Fruit fly (Drosophila melanogaster) S2 (cell line): ENCODE measurements around the gene CG33493.

ENCODE experiments used
- CG8478 ChIP-seq: fragments of >200 bp; optimal IDR thresholded peaks from 2 replicates; lab custom pipeline; 2018
- CTCF ChIP-seq, 2 experiments: fragments of >200 bp; optimal IDR thresholded peaks; 2 replicates each; lab custom pipeline; 2018

CG33493 gene

dm6 chr3L:10724810-10725444, 32.0 kb upstream of the CG33493 start:
- TF ChIP-seq CTCF (optimal IDR thresholded peaks at IDR 0.05; lab: Kevin White, UChicago) = no peak
- TF ChIP-seq CG8478 = no peak

DNA sequence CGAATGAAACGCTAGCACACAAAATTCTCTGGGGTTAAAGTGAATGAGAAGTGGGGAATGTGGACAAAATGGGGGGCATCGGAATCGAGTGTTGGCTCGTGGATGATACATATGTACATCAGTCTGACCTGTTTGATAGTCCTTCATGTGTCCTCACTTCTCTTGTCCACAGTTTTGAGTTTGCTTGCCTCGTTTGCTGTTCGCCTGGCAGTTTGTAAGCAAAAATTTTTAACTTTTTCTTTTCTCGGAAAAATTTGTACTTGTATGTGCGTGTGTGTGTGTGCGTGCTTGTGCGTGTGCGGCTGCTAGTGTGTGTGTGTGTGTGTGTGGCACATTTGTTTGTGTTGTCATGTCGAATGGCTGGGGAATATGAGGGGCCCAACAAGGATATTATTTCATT, 30.6 kb upstream of the CG33493 start:
- TF ChIP-seq CTCF (optimal IDR thresholded peaks at IDR 0.05; lab: Kevin White, UChicago) = no peak
- no peak for TF ChIP-seq CG8478

DNA sequence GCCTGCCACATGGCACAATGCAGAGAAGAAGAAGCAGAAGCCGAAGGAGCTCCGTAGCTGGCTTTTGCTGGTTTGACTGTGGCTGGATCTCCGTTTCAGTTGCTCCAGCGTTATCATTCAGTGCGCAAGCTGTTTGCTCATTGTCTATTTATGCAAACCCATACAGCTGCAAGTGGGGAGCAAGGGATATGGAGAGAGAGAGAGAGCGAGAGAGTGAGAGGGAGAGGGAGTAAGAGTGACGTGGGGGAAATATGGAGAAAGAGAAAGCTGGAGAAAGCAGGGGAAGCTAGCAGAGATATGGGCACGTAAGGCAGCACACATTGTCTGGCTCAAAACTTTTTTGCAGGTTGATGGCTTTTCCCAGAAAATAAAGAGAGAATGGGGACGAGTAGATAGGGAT, 29.6 kb upstream of the CG33493 start:
- TF ChIP-seq CG8478 (no peak), CTCF (optimal IDR thresholded peaks at IDR 0.05; lab: Kevin White, UChicago) (no peak)

dm6 chr3L:10719771-10720170, 26.8 kb upstream of the CG33493 start:
- TF ChIP-seq CG8478 (no peak), CTCF (optimal IDR thresholded peaks at IDR 0.05; lab: Kevin White, UChicago) (no peak)

dm6 chr3L:10716342-10716896, 23.5 kb upstream of the CG33493 start:
- no peak for TF ChIP-seq CG8478
- no peak for TF ChIP-seq CTCF (optimal IDR thresholded peaks at IDR 0.05; lab: Kevin White, UChicago)

DNA sequence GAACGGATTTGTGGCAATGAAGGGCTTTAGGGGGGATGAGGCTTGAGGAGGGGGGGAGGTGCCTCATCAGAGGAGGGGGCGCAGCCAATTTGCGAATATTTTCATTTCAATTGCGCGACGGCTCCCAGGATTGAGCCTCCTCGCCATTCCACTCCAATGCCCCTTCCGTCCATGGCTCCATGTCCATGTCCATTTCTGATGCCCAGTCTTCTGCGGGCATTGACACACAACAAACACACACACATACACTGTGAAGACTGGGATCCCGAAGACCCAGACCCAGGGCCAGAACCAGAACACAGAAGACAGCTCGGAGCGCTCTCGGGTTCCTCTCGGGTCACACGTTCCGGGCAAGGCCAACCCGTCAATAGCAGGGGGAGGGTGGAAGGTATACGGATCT, 22.8 kb upstream of the CG33493 start:
- no peak for TF ChIP-seq CTCF (optimal IDR thresholded peaks at IDR 0.05; lab: Kevin White, UChicago)
- TF ChIP-seq CG8478 = no peak

DNA sequence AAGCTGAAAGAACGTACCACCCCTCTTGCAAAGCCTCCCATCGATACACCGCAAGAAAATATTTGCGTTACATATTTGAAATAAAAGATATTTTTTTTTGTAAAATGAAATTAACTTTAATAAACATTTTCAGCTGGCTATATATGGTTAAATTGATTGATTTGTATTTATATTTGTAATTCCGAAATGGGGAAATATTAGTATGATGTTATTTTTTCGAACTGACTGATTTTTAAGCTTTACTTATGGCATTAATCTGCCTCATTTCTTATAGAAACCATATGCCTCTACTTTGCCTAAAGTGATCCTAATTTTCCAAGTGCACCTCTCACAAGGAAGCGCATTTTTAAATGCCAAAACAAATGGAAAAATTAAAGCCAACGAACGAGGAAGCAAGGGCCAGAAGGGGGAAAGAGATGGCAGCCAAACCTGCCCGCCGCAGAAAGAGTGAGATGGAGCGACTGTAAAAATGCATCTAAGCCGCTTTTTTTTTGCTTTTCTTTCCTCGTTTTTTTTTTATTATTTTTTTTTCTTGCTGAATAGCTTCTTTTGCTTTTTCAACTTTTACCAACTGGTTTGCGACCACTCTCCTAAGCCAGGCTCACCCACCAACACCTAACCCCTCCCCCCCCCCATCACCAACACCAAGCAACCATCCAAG, 20.6 kb upstream of the CG33493 start:
- TF ChIP-seq CTCF (optimal IDR thresholded peaks at IDR 0.05; lab: Kevin White, UChicago) = no peak
- no peak for TF ChIP-seq CG8478

DNA sequence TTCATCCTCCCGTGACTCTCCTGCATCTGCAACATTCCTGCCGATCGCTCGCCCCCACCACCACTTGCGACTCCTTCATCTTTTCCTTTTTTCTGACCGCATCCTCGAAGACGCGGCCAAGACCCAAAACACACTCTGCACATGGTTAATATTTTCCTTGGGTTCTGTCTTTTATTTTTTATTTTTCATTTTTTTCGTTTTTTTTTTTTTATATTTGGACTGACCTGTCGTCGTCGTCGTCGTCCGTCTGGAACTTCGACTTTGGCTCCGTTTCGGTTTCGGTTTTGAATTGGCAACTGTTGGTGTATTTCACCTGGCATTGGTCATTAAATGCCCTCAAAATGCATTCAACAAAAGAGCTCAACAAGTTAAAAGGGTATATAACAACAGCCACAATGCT, 19.0 kb upstream of the CG33493 start:
- TF ChIP-seq CG8478 (no peak), CTCF (optimal IDR thresholded peaks at IDR 0.05; lab: Kevin White, UChicago) (no peak)

- no peak for TF ChIP-seq CG8478
- no peak for TF ChIP-seq CTCF (optimal IDR thresholded peaks at IDR 0.05; lab: Kevin White, UChicago)
Observed at dm6 chr3L:10711352-10711751, 18.4 kb upstream of the CG33493 start.

DNA sequence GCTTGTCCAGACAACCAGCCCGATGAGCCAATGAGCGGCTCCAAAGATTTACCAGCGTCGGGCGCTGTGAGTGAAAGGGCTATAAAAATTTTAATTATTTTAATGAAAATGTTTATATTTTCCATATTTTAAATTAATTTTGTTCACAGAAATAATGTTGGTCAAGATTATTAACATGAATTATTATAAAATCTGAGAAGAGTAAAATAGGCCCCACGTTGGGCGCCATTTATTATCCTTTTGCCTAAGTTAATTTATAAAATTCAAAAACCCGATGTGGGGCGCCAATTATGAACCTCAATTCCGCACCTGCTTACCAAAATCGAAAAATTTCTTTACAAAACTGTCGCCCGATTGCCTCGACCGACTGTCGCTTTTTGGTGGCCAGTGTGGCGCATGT, 16.2 kb upstream of the CG33493 start:
- TF ChIP-seq CTCF (optimal IDR thresholded peaks at IDR 0.05; lab: Kevin White, UChicago) (no peak), CG8478 (no peak)

dm6 chr3L:10704482-10704993, 11.6 kb upstream of the CG33493 start:
- TF ChIP-seq CTCF (optimal IDR thresholded peaks at IDR 0.05; lab: Kevin White, UChicago) (no peak), CG8478 (no peak)

DNA sequence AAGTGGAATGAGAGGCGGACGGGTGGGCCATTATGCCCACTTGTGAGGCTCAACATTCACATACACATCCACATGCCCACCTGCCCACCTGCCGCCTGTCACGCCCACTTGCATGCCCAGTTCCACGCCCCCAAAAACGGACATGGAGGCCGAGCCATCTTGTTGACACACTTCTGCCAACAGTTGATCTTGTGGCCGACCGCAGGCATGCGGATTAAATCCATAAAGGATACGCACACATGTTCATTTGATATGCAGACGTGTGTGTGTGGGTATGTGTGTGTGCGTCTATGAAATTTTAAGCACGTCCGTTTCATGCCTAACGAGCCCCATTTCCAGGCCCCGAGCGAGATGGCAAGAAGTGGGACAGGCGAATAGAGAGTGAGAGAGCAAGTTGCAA, 9.2 kb upstream of the CG33493 start:
- TF ChIP-seq CTCF (optimal IDR thresholded peaks at IDR 0.05; lab: Kevin White, UChicago) (no peak), CG8478 (no peak)

DNA sequence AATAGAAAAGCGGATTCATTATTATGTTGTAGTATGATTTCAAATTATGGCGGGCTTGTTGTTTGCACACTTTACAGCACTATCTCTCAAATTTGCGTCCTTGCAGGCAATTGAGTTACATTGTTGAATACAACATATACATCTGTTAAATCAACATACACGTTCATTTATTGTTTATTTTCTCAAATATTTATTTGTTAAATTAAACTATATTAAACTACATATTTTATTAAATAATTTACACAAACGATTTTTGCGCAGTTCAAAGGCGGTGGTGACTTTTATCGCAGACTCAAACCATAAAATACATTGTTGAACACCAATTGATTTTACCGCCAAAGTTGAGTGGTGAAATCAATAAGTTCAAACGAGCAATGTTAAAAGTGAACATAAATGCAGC, 5.2 kb upstream of the CG33493 start:
- TF ChIP-seq CG8478 (no peak), CTCF (optimal IDR thresholded peaks at IDR 0.05; lab: Kevin White, UChicago) (no peak)

DNA sequence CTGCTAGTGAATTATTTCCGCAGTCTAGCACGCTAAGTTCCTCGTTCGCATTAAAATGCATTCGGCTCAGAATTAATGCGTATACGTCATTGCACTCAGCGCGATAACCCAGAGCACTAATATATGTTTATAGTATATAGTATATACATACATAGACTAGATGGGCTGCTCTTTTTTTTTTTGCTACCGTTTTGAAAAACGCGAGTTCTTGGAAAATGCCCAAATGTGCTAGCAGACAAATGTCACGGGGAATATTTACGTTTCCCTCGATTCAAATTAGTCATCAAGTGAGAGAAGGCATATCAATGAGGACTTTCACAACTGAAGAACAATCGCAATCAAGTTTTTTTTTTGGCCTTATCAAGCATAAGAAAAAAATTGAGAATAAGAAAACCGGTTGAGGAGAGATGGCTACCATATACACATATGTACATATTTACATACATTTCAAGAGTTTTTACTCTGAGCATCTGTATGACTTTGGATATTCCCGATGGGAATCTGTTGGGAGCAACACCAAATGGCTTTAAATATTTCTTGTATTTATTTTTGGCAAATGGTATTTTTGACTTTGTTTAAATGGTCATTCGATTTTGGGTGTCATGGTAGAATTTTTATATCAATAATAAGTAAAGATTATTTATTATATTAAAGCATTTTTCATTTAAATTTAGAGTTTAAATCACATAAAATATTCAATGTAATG, 4.6 kb upstream of the CG33493 start:
- TF ChIP-seq CG8478 = no peak
- TF ChIP-seq CTCF (optimal IDR thresholded peaks at IDR 0.05; lab: Kevin White, UChicago) = no peak

DNA sequence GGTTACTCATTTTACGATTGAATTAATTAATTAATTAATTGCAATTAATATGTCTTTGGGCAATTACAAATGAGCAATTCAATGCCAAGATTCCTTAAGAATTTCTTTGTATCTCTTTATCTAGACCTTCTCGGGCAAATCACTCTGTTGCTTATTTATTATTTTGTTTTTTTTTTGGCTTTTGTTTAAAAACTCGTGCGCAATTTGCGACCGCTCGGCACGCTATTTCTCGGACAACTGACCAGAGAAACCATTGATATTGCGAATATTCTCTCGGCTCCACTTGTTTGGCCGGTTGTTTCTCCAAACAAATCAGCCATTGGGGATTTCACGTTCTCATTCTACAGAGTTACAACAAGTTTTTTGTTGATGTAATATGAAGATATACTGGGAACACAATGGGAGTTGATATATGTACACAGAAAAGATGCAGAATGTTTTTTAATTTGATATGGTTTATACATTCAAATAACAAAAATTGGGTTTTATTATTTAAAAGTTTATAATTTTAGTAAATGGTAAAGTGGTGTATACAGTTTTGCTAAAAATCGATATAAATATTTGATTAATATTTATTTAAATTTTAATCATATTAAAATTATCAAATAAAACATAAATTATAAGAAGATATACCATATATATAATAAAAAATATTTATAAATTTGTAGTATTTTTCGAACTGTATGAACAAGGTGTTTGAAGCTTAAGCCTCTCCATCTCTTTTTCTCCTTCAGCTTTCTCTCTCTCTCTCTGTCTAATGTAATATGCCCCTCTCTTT, 3.9 kb upstream of the CG33493 start, which contains the start of gene NijA:
Gene NijA (minus strand): TSS at position 243 of the 778 bp plus-strand sequence.
- TF ChIP-seq CTCF (optimal IDR thresholded peaks at IDR 0.05; lab: Kevin White, UChicago) = no peak
- TF ChIP-seq CG8478 = no peak
